Worm (Caenorhabditis elegans) whole organism, young adult: ENCODE data around the gene lgc-45.

ENCODE experiments used
- B0261.1 ChIP-seq: sonication (generic microtip); optimal IDR thresholded peaks from 2 replicates; lab custom pipeline; 2016; ENCODE audit warnings: mild to moderate bottlenecking, missing genetic modification characterization, moderate library complexity, missing compliant biosample characterization
- C17E4.6 ChIP-seq: fragments of 200-800 bp; sonication (Bioruptor generic); IDR thresholded peaks from 2 replicates; pipeline ENCODE4 v1.3.6; 2022; ENCODE audit warnings: missing genetic modification reagents, missing genetic modification characterization, missing compliant biosample characterization
- D2030.7 ChIP-seq: fragments of 200-800 bp; sonication (Bioruptor generic); IDR thresholded peaks from 2 replicates; pipeline ENCODE4 v1.3.6; 2022; ENCODE audit warnings: missing genetic modification reagents, missing genetic modification characterization, missing compliant biosample characterization
- F22D6.2 ChIP-seq: sonication (generic microtip); optimal IDR thresholded peaks from 2 replicates; lab custom pipeline; 2016; ENCODE audit warnings: mild to moderate bottlenecking, missing genetic modification characterization, missing compliant biosample characterization
- F23B12.7 ChIP-seq: sonication (generic microtip); optimal IDR thresholded peaks from 2 replicates; lab custom pipeline; 2017; ENCODE audit warnings: missing genetic modification characterization, mild to moderate bottlenecking, missing compliant biosample characterization, antibody characterized with exemption, moderate library complexity; ENCODE audit not compliant: insufficient read depth
- F37B4.10 ChIP-seq: fragments of 200-800 bp; sonication (Bioruptor generic); IDR thresholded peaks from 2 replicates; pipeline ENCODE4 v1.3.6; 2022; ENCODE audit warnings: missing genetic modification characterization, missing compliant biosample characterization
- F49E8.2 ChIP-seq: sonication (generic microtip); optimal IDR thresholded peaks from 3 replicates; lab custom pipeline; 2017; ENCODE audit warnings: missing genetic modification characterization, mild to moderate bottlenecking, missing compliant biosample characterization, antibody characterized with exemption, moderate library complexity; ENCODE audit not compliant: insufficient read depth
- F57A8.1 ChIP-seq: fragments of 200-800 bp; sonication (Bioruptor generic); optimal IDR thresholded peaks from 2 replicates; lab custom pipeline; 2018; ENCODE audit warnings: mild to moderate bottlenecking, missing genetic modification characterization, moderate library complexity, missing compliant biosample characterization
- T07F8.4 ChIP-seq: sonication (generic microtip); optimal IDR thresholded peaks from 2 replicates; lab custom pipeline; 2016; ENCODE audit warnings: mild to moderate bottlenecking, missing genetic modification characterization, moderate library complexity, missing compliant biosample characterization
- Y67H2A.10 ChIP-seq: fragments of 200-800 bp; sonication (Bioruptor generic); conservative IDR thresholded peaks from 2 replicates; pipeline ENCODE4 v1.3.6; 2022; ENCODE audit warnings: missing genetic modification reagents, missing genetic modification characterization, missing compliant biosample characterization
- ZK185.1 ChIP-seq: sonication (generic microtip); optimal IDR thresholded peaks from 2 replicates; lab custom pipeline; 2016; ENCODE audit warnings: mild to moderate bottlenecking, missing genetic modification characterization, missing compliant biosample characterization; ENCODE audit not compliant: poor library complexity, severe bottlenecking
- akir-1 ChIP-seq: fragments of 200-800 bp; sonication (Bioruptor generic); optimal IDR thresholded peaks from 2 replicates; lab custom pipeline; 2018; ENCODE audit warnings: mild to moderate bottlenecking, missing genetic modification characterization, moderate library complexity, missing compliant biosample characterization
- attf-6 ChIP-seq: fragments of 200-800 bp; sonication (Bioruptor generic); IDR thresholded peaks from 2 replicates; pipeline ENCODE4 v1.3.6; 2022; ENCODE audit warnings: missing genetic modification reagents, missing genetic modification characterization, missing compliant biosample characterization
- cebp-2 ChIP-seq: fragments of 200-800 bp; sonication (Bioruptor generic); IDR thresholded peaks from 2 replicates; pipeline ENCODE4 v1.3.6; 2022; ENCODE audit warnings: missing genetic modification characterization, missing compliant biosample characterization
- ceh-100 ChIP-seq: fragments of 200-800 bp; sonication (Bioruptor generic); IDR thresholded peaks from 2 replicates; pipeline ENCODE4 v1.3.6; 2022; ENCODE audit warnings: missing genetic modification reagents, missing genetic modification characterization, missing compliant biosample characterization
- ceh-58 ChIP-seq: fragments of 200-800 bp; sonication (Bioruptor generic); IDR thresholded peaks from 2 replicates; pipeline ENCODE4 v1.3.6; 2022; ENCODE audit warnings: missing genetic modification characterization, missing compliant biosample characterization
- dox-1 ChIP-seq: fragments of 200-800 bp; sonication (Bioruptor generic); IDR thresholded peaks from 2 replicates; pipeline ENCODE4 v1.3.6; 2022; ENCODE audit warnings: missing genetic modification reagents, missing genetic modification characterization, missing compliant biosample characterization
- egl-18 ChIP-seq: fragments of 200-800 bp; sonication (Bioruptor generic); IDR thresholded peaks from 2 replicates; pipeline ENCODE4 v1.3.6; 2022; ENCODE audit warnings: missing genetic modification reagents, missing genetic modification characterization, missing compliant biosample characterization
- egrh-3 ChIP-seq: fragments of 200-800 bp; sonication (Bioruptor generic); IDR thresholded peaks from 2 replicates; pipeline ENCODE4 v1.3.6; 2022; ENCODE audit warnings: missing genetic modification reagents, missing genetic modification characterization, missing compliant biosample characterization
- ets-4 ChIP-seq: fragments of 200-800 bp; sonication (Bioruptor generic); optimal IDR thresholded peaks from 2 replicates; lab custom pipeline; 2018; ENCODE audit warnings: mild to moderate bottlenecking, missing genetic modification characterization, missing compliant biosample characterization
- hmg-1.2 ChIP-seq: fragments of 200-800 bp; sonication (Bioruptor generic); IDR thresholded peaks from 2 replicates; pipeline ENCODE4 v1.3.6; 2022; ENCODE audit warnings: missing genetic modification reagents, missing genetic modification characterization, missing compliant biosample characterization
- hmg-20 ChIP-seq: fragments of 200-800 bp; sonication (Bioruptor generic); IDR thresholded peaks from 2 replicates; pipeline ENCODE4 v1.3.6; 2022; ENCODE audit warnings: missing genetic modification reagents, missing genetic modification characterization, missing compliant biosample characterization
- hsf-1 ChIP-seq: fragments of 200-800 bp; sonication (Bioruptor generic); IDR thresholded peaks from 2 replicates; pipeline ENCODE4 v1.3.6; 2022; ENCODE audit warnings: missing genetic modification reagents, missing genetic modification characterization, missing compliant biosample characterization
- lag-1 ChIP-seq: fragments of 200-800 bp; sonication (Bioruptor generic); IDR thresholded peaks from 2 replicates; pipeline ENCODE4 v1.3.6; 2022; ENCODE audit warnings: missing genetic modification reagents, missing genetic modification characterization, missing compliant biosample characterization
- lin-35 ChIP-seq, 3 experiments: fragments of 150-350 bp in 2 of 3; sonication (generic microtip) in 1 of 3; optimal IDR thresholded peaks; 2 replicates each; lab custom pipeline; 2014 to 2018; ENCODE audit warnings: missing biosample characterization in 3 of 3, missing genetic modification characterization in 3 of 3, missing genetic modification reagents in 3 of 3
- lin-54 ChIP-seq: fragments of 200-800 bp; sonication (Bioruptor generic); optimal IDR thresholded peaks from 2 replicates; lab custom pipeline; 2018; ENCODE audit warnings: mild to moderate bottlenecking, missing genetic modification characterization, missing compliant biosample characterization
- lsl-1 ChIP-seq: fragments of 200-800 bp; sonication (Bioruptor generic); optimal IDR thresholded peaks from 2 replicates; lab custom pipeline; 2018; ENCODE audit warnings: mild to moderate bottlenecking, missing genetic modification characterization, moderate library complexity, missing compliant biosample characterization
- lsy-27 ChIP-seq: sonication (generic microtip); optimal IDR thresholded peaks from 2 replicates; lab custom pipeline; 2017; ENCODE audit warnings: missing genetic modification characterization, mild to moderate bottlenecking, missing compliant biosample characterization, antibody characterized with exemption, missing genotype, borderline replicate concordance; ENCODE audit not compliant: insufficient read depth
- mcd-1 ChIP-seq: fragments of 200-800 bp; sonication (Bioruptor generic); IDR thresholded peaks from 2 replicates; pipeline ENCODE4 v1.3.6; 2022; ENCODE audit warnings: missing genetic modification reagents, missing genetic modification characterization, missing compliant biosample characterization
- mel-28 ChIP-seq: sonication (generic microtip); optimal IDR thresholded peaks from 2 replicates; lab custom pipeline; 2016; ENCODE audit warnings: borderline replicate concordance, mild to moderate bottlenecking, missing genetic modification characterization, missing compliant biosample characterization
- nfya-1 ChIP-seq: sonication (generic microtip); optimal IDR thresholded peaks from 2 replicates; lab custom pipeline; 2017; ENCODE audit warnings: antibody characterized with exemption, missing compliant biosample characterization, missing genetic modification characterization, borderline replicate concordance; ENCODE audit not compliant: insufficient read depth
- nfya-2 ChIP-seq: fragments of 200-800 bp; sonication (Bioruptor generic); IDR thresholded peaks from 2 replicates; pipeline ENCODE4 v1.3.6; 2022; ENCODE audit warnings: missing genetic modification reagents, missing genetic modification characterization, missing compliant biosample characterization
- nhr-90 ChIP-seq: sonication (generic microtip); optimal IDR thresholded peaks from 2 replicates; lab custom pipeline; 2016; ENCODE audit warnings: missing genotype, mild to moderate bottlenecking, missing genetic modification characterization, missing compliant biosample characterization
- rpc-1 ChIP-seq, 2 experiments: fragments of 150-350 bp in 1 of 2; sonication (generic microtip) in 1 of 2; optimal IDR thresholded peaks; 2 replicates each; lab custom pipeline; 2014 to 2018; ENCODE audit warnings: missing biosample characterization in 1 of 2, missing genetic modification characterization in 1 of 2, missing genetic modification reagents in 1 of 2, missing genotype in 1 of 2
- snpc-1.1 ChIP-seq: sonication (generic microtip); optimal IDR thresholded peaks from 2 replicates; lab custom pipeline; 2017; ENCODE audit warnings: missing genetic modification characterization, mild to moderate bottlenecking, missing compliant biosample characterization, antibody characterized with exemption, moderate library complexity, missing genotype, missing genetic modification reagents; ENCODE audit not compliant: insufficient read depth
- snpc-3.4 ChIP-seq: sonication (generic microtip); optimal IDR thresholded peaks from 2 replicates; lab custom pipeline; 2017; ENCODE audit warnings: missing genetic modification characterization, mild to moderate bottlenecking, missing compliant biosample characterization, antibody characterized with exemption, moderate library complexity, missing genotype, missing genetic modification reagents
- tbx-9 ChIP-seq: sonication (generic microtip); optimal IDR thresholded peaks from 2 replicates; lab custom pipeline; 2016; ENCODE audit warnings: borderline replicate concordance, missing genetic modification characterization, inconsistent platforms, missing compliant biosample characterization
- tlf-1 ChIP-seq: fragments of 200-800 bp; sonication (Bioruptor generic); optimal IDR thresholded peaks from 2 replicates; lab custom pipeline; 2018; ENCODE audit warnings: mild to moderate bottlenecking, missing genetic modification characterization, missing compliant biosample characterization
- zfh-2 ChIP-seq: fragments of 200-800 bp; sonication (Bioruptor generic); conservative IDR thresholded peaks from 2 replicates; pipeline ENCODE4 v1.3.6; 2022; ENCODE audit warnings: missing genetic modification reagents, missing genetic modification characterization, missing compliant biosample characterization

Gene lgc-45

ce11 chrII:3524097-3524496, 33.2 kb upstream of the lgc-45 start, which contains the start of gene col-72:
Gene col-72 (minus strand): TSS chrII:3524197.
- TF ChIP-seq lsl-1 (no peak), hsf-1 (GFP tag; lab: Robert Waterston, UW) (no peak)

- TF ChIP-seq cebp-2 (GFP tag; lab: Robert Waterston, UW) (no peak), akir-1 (GFP tag; lab: Kevin White, UChicago) (no peak), F22D6.2 (tag; lab: Kevin White, UChicago) (no peak), tlf-1 (GFP tag; lab: Kevin White, UChicago) (no peak), mel-28 (no peak), D2030.7 (GFP tag; lab: Robert Waterston, UW) (no peak), F37B4.10 (GFP tag; lab: Robert Waterston, UW) (no peak), nfya-2 (GFP tag; lab: Robert Waterston, UW) (no peak), lsy-27 (tag; lab: Kevin White, UChicago) (no peak), lin-54 (GFP tag; lab: Kevin White, UChicago) (no peak)
Measured at ce11 chrII:3527460-3527859, 29.8 kb upstream of the lgc-45 start.

ce11 chrII:3528256-3528655, 29.0 kb upstream of the lgc-45 start, which contains the start of gene ncs-6:
Gene ncs-6 (minus strand): TSS chrII:3528516.
- TF ChIP-seq nhr-90 (tag; lab: Kevin White, UChicago), result no peak
- TF ChIP-seq cebp-2 (GFP tag; lab: Robert Waterston, UW), result 0 out of 2 replicates have a peak, but pooled peaks have one; percentile 53
- TF ChIP-seq lag-1 (GFP tag; lab: Robert Waterston, UW), result no peak
- no peak for TF ChIP-seq tbx-9 (tag; lab: Kevin White, UChicago)

- TF ChIP-seq Y67H2A.10 (GFP tag; lab: Robert Waterston, UW) (no peak), zfh-2 (peak; percentile 69), egl-18 (no peak), egrh-3 (GFP tag; lab: Robert Waterston, UW) (peak; percentile 42; the same call in 1 of the 2 replicates), F22D6.2 (tag; lab: Kevin White, UChicago) (no peak), dox-1 (GFP tag; lab: Robert Waterston, UW) (no peak), T07F8.4 (tag; lab: Kevin White, UChicago) (no peak), hmg-1.2 (GFP tag; lab: Robert Waterston, UW) (no peak), attf-6 (GFP tag; lab: Robert Waterston, UW) (no peak), ZK185.1 (no peak), F23B12.7 (tag; lab: Kevin White, UChicago) (no peak), mcd-1 (GFP tag; lab: Robert Waterston, UW) (0 out of 2 replicates have a peak, but pooled peaks have one; percentile 18), nhr-90 (tag; lab: Kevin White, UChicago) (no peak), ceh-100 (GFP tag; lab: Robert Waterston, UW) (no peak)
Measured at ce11 chrII:3540151-3540550, 17.1 kb upstream of the lgc-45 start.

- TF ChIP-seq lin-35 (GFP tag; optimal IDR thresholded peaks at IDR 0.05; lab: Kevin White, UChicago) (no peak), F57A8.1 (GFP tag; lab: Kevin White, UChicago) (no peak), hmg-20 (GFP tag; lab: Robert Waterston, UW) (no peak), F49E8.2 (no peak), Y67H2A.10 (GFP tag; lab: Robert Waterston, UW) (no peak), T07F8.4 (tag; lab: Kevin White, UChicago) (no peak), ets-4 (GFP tag; lab: Kevin White, UChicago) (no peak), B0261.1 (tag; lab: Kevin White, UChicago) (no peak), ceh-100 (GFP tag; lab: Robert Waterston, UW) (no peak), rpc-1 (optimal IDR thresholded peaks at IDR 0.05; lab: Kevin White, UChicago) (no peak), rpc-1 (tag; optimal IDR thresholded peaks at IDR 0.05; lab: Kevin White, UChicago) (no peak), ceh-58 (GFP tag; lab: Robert Waterston, UW) (no peak), egl-18 (no peak), nfya-1 (no peak), C17E4.6 (no peak), snpc-3.4 (tag; lab: Kevin White, UChicago) (peak; percentile 10), snpc-1.1 (no peak)
Measured at ce11 chrII:3546381-3546931, 10.8 kb upstream of the lgc-45 start, which contains the start of gene apd-3. Gene apd-3 (minus strand): TSS chrII:3546431.
